Fruit fly (Drosophila melanogaster) whole organism, embryonic: ENCODE measurements around the gene ND-39.

Experiments
- Awh ChIP-seq: fragments of 200-800 bp; sonication (Bioruptor generic); IDR thresholded peaks from 2 replicates; pipeline ENCODE4, ENCODE4 v1.3.6; 2022; ENCODE audit warnings: missing biosample characterization, missing genetic modification characterization
- CG11085 ChIP-seq: fragments of 200-800 bp; sonication (Bioruptor generic); IDR thresholded peaks from 2 replicates; pipeline ENCODE4 v1.3.6; 2022; ENCODE audit warnings: missing biosample characterization, missing genetic modification characterization
- CG11560 ChIP-seq: fragments of 200-800 bp; sonication (Bioruptor generic); IDR thresholded peaks from 3 replicates; pipeline ENCODE4 v1.3.6; 2022; ENCODE audit warnings: missing biosample characterization, missing genetic modification characterization
- CG12219 ChIP-seq: fragments of 200-800 bp; sonication (Bioruptor generic); optimal IDR thresholded peaks from 3 replicates; lab custom pipeline; 2018; ENCODE audit warnings: missing biosample characterization, mild to moderate bottlenecking, missing genetic modification characterization
- CG12236 ChIP-seq: fragments of 200-800 bp; sonication (Bioruptor generic); optimal IDR thresholded peaks from 2 replicates; lab custom pipeline; 2016; ENCODE audit warnings: missing biosample characterization, missing genetic modification characterization
- CG13775 ChIP-seq: fragments of 200-800 bp; sonication (Bioruptor generic); optimal IDR thresholded peaks from 3 replicates; lab custom pipeline; 2017; ENCODE audit warnings: missing biosample characterization, mild to moderate bottlenecking, missing genetic modification characterization
- CG14014 ChIP-seq: fragments of 200-800 bp; sonication (Bioruptor generic); IDR thresholded peaks from 2 replicates; pipeline ENCODE4 v1.3.6; 2022; ENCODE audit warnings: missing biosample characterization, missing genetic modification characterization
- CG14441 ChIP-seq: fragments of 200-800 bp; sonication (Bioruptor generic); IDR thresholded peaks from 2 replicates; pipeline ENCODE4 v1.3.6; 2022; ENCODE audit warnings: missing biosample characterization, missing genetic modification characterization
- CG15696 ChIP-seq: fragments of 200-800 bp; sonication (Bioruptor generic); optimal IDR thresholded peaks from 2 replicates; lab custom pipeline; 2019; ENCODE audit warnings: missing biosample characterization, mild to moderate bottlenecking, missing genetic modification characterization, moderate library complexity
- CG16813 ChIP-seq: fragments of 200-800 bp; sonication (Bioruptor generic); IDR thresholded peaks from 3 replicates; pipeline ENCODE4 v1.3.6; 2022; ENCODE audit warnings: missing biosample characterization, missing genetic modification characterization; ENCODE audit not compliant: partially characterized antibody
- CG17361 ChIP-seq: fragments of 200-800 bp; sonication (Bioruptor generic); IDR thresholded peaks from 3 replicates; pipeline ENCODE4 v1.3.6; 2022; ENCODE audit warnings: missing biosample characterization, missing genetic modification characterization
- CG17385 ChIP-seq: fragments of 200-800 bp; sonication (Bioruptor generic); optimal IDR thresholded peaks from 3 replicates; lab custom pipeline; 2018; ENCODE audit warnings: missing biosample characterization, mild to moderate bottlenecking, missing genetic modification characterization
- CG1832 ChIP-seq: fragments of 200-800 bp; sonication (Bioruptor generic); optimal IDR thresholded peaks from 2 replicates; lab custom pipeline; 2017; ENCODE audit warnings: missing biosample characterization, mild to moderate bottlenecking, missing genetic modification characterization, inconsistent platforms
- CG2116 ChIP-seq: fragments of 200-800 bp; sonication (Bioruptor generic); optimal IDR thresholded peaks from 3 replicates; lab custom pipeline; 2018; ENCODE audit warnings: missing biosample characterization, mild to moderate bottlenecking, missing genetic modification characterization
- CG2199 ChIP-seq: fragments of 200-800 bp; sonication (Bioruptor generic); IDR thresholded peaks from 3 replicates; pipeline ENCODE4 v1.3.6; 2022; ENCODE audit warnings: missing biosample characterization, missing genetic modification characterization
- CG2875 ChIP-seq: fragments of 200-800 bp; sonication (Bioruptor generic); optimal IDR thresholded peaks from 2 replicates; lab custom pipeline; 2017; ENCODE audit warnings: missing biosample characterization, mild to moderate bottlenecking, missing genetic modification characterization, missing genetic modification reagents
- CG2889 ChIP-seq: fragments of 200-800 bp; sonication (Bioruptor generic); IDR thresholded peaks from 3 replicates; pipeline ENCODE4 v1.3.6; 2022; ENCODE audit warnings: missing biosample characterization, missing genetic modification characterization
- CG31365 ChIP-seq: fragments of 200-800 bp; sonication (Bioruptor generic); optimal IDR thresholded peaks from 2 replicates; lab custom pipeline; 2018; ENCODE audit warnings: missing biosample characterization, mild to moderate bottlenecking, missing genetic modification characterization
- CG32532 ChIP-seq: fragments of 200-800 bp; sonication (Bioruptor generic); IDR thresholded peaks from 2 replicates; pipeline ENCODE4 v1.3.6; 2022; ENCODE audit warnings: missing biosample characterization, missing genetic modification characterization
- CG32767 ChIP-seq: fragments of 200-800 bp; sonication (Bioruptor generic); IDR thresholded peaks from 2 replicates; pipeline ENCODE4 v1.3.6; 2022; ENCODE audit warnings: missing biosample characterization, missing genetic modification characterization
- CG34422 ChIP-seq: fragments of 200-800 bp; sonication (Bioruptor generic); IDR thresholded peaks from 3 replicates; pipeline ENCODE4 v1.3.6; 2022; ENCODE audit warnings: missing biosample characterization, missing genetic modification characterization
- CG3726 ChIP-seq: fragments of 200-800 bp; sonication (Bioruptor generic); IDR thresholded peaks from 3 replicates; pipeline ENCODE4, ENCODE4 v1.3.6; 2022; ENCODE audit warnings: missing biosample characterization, missing genetic modification characterization
- CG4617 ChIP-seq: fragments of 200-800 bp; sonication (Bioruptor generic); optimal IDR thresholded peaks from 3 replicates; lab custom pipeline; 2016; ENCODE audit warnings: missing biosample characterization, missing genetic modification characterization, borderline replicate concordance
- CG6765 ChIP-seq: fragments of 200-800 bp; sonication (Bioruptor generic); optimal IDR thresholded peaks from 3 replicates; lab custom pipeline; 2017; ENCODE audit warnings: missing biosample characterization, mild to moderate bottlenecking, missing genetic modification characterization
- CG7987 ChIP-seq: fragments of 200-800 bp; sonication (Bioruptor generic); optimal IDR thresholded peaks from 2 replicates; lab custom pipeline; 2018; ENCODE audit warnings: missing biosample characterization, mild to moderate bottlenecking, missing genetic modification characterization, moderate library complexity
- CG8765 ChIP-seq: fragments of 200-800 bp; sonication (Bioruptor generic); IDR thresholded peaks from 2 replicates; pipeline ENCODE4 v1.3.6; 2022; ENCODE audit warnings: missing biosample characterization, missing genetic modification characterization
- CG9609 ChIP-seq: fragments of 200-800 bp; sonication (Bioruptor generic); optimal IDR thresholded peaks from 3 replicates; lab custom pipeline; 2016; ENCODE audit warnings: missing biosample characterization, missing genetic modification characterization
- GATAe ChIP-seq: fragments of 200-800 bp; sonication (Bioruptor generic); conservative IDR thresholded peaks from 2 replicates; pipeline ENCODE4 v1.3.6; 2022; ENCODE audit warnings: missing biosample characterization, missing genetic modification characterization
- Hmr ChIP-seq: fragments of 200-800 bp; sonication (Bioruptor generic); optimal IDR thresholded peaks from 3 replicates; lab custom pipeline; 2017; ENCODE audit warnings: mild to moderate bottlenecking, missing biosample characterization, missing genetic modification reagents, missing genetic modification characterization
- Kr ChIP-seq: fragments of 200-800 bp; sonication (Bioruptor generic); optimal IDR thresholded peaks from 2 replicates; lab custom pipeline; 2017; ENCODE audit warnings: missing biosample characterization, mild to moderate bottlenecking, missing genetic modification characterization
- Med ChIP-seq: fragments of 200-800 bp; sonication (Bioruptor generic); peaks from one replicate; lab custom pipeline; 2016; ENCODE audit warnings: missing biosample characterization, missing genetic modification characterization, mild to moderate bottlenecking, inconsistent platforms, moderate library complexity
- Stat92E ChIP-seq, 3 experiments: fragments of >200 bp in 2 of 3; fragments of 200-800 bp in 1 of 3; sonication (Bioruptor generic) in 1 of 3; optimal IDR thresholded peaks; 2 replicates each; lab custom pipeline; 2017 to 2019; ENCODE audit warnings: missing biosample characterization in 3 of 3, missing genetic modification characterization in 3 of 3, mild to moderate bottlenecking in 1 of 3, moderate library complexity in 1 of 3
- YL-1 ChIP-seq: fragments of 200-800 bp; sonication (Bioruptor generic); optimal IDR thresholded peaks from 3 replicates; lab custom pipeline; 2017; ENCODE audit warnings: missing biosample characterization, mild to moderate bottlenecking, missing genetic modification characterization
- amos ChIP-seq: fragments of 200-800 bp; sonication (Bioruptor generic); IDR thresholded peaks from 2 replicates; pipeline ENCODE4 v1.3.6; 2022; ENCODE audit warnings: missing biosample characterization, missing genetic modification characterization; ENCODE audit not compliant: partially characterized antibody
- az2 ChIP-seq: fragments of 200-800 bp; sonication (Bioruptor generic); optimal IDR thresholded peaks from 3 replicates; lab custom pipeline; 2016; ENCODE audit warnings: missing biosample characterization, missing genetic modification characterization
- crol ChIP-seq: fragments of 200-800 bp; sonication (Bioruptor generic); IDR thresholded peaks from 2 replicates; pipeline ENCODE4 v1.3.6; 2022; ENCODE audit warnings: missing biosample characterization, missing genetic modification characterization
- cwo ChIP-seq: fragments of 200-800 bp; sonication (Bioruptor generic); optimal IDR thresholded peaks from 3 replicates; lab custom pipeline; 2017; ENCODE audit warnings: missing biosample characterization, missing genetic modification characterization, mild to moderate bottlenecking, moderate library complexity, missing genetic modification reagents
- ftz-f1 ChIP-seq: fragments of 200-800 bp; sonication (Bioruptor generic); optimal IDR thresholded peaks from 2 replicates; lab custom pipeline; 2016; ENCODE audit warnings: missing biosample characterization, missing genetic modification characterization
- grn ChIP-seq: fragments of 200-800 bp; sonication (Bioruptor generic); optimal IDR thresholded peaks from 3 replicates; lab custom pipeline; 2017; ENCODE audit warnings: missing biosample characterization, missing genetic modification characterization
- jing ChIP-seq: fragments of 200-800 bp; sonication (Bioruptor generic); optimal IDR thresholded peaks from 2 replicates; lab custom pipeline; 2018; ENCODE audit warnings: missing biosample characterization, mild to moderate bottlenecking, missing genetic modification characterization
- kah ChIP-seq: fragments of 200-800 bp; sonication (Bioruptor generic); optimal IDR thresholded peaks from 2 replicates; lab custom pipeline; 2018; ENCODE audit warnings: missing biosample characterization, mild to moderate bottlenecking, missing genetic modification characterization
- mam ChIP-seq: fragments of 200-800 bp; sonication (Bioruptor generic); optimal IDR thresholded peaks from 3 replicates; lab custom pipeline; 2016; ENCODE audit warnings: missing biosample characterization, missing genetic modification characterization
- mld ChIP-seq: fragments of 200-800 bp; sonication (Bioruptor generic); IDR thresholded peaks from 3 replicates; pipeline ENCODE4 v1.3.6; 2022; ENCODE audit warnings: missing biosample characterization, missing genetic modification characterization; ENCODE audit not compliant: partially characterized antibody
- rib ChIP-seq: fragments of 200-800 bp; sonication (Bioruptor generic); IDR thresholded peaks from 2 replicates; pipeline ENCODE4 v1.3.6; 2022; ENCODE audit warnings: missing biosample characterization, missing genetic modification characterization
- unpg ChIP-seq: fragments of 200-800 bp; sonication (Bioruptor generic); optimal IDR thresholded peaks from 3 replicates; lab custom pipeline; 2018; ENCODE audit warnings: missing biosample characterization, mild to moderate bottlenecking, missing genetic modification characterization, moderate library complexity
- vnd ChIP-seq: fragments of 200-800 bp; sonication (Bioruptor generic); IDR thresholded peaks from 3 replicates; pipeline ENCODE4 v1.3.6; 2022; ENCODE audit warnings: missing biosample characterization, missing genetic modification characterization; ENCODE audit not compliant: partially characterized antibody
- zen ChIP-seq: fragments of 200-800 bp; sonication (Bioruptor generic); optimal IDR thresholded peaks from 3 replicates; lab custom pipeline; 2018; ENCODE audit warnings: missing biosample characterization, mild to moderate bottlenecking, missing genetic modification characterization, moderate library complexity
- zf30C ChIP-seq: fragments of 200-800 bp; sonication (Bioruptor generic); optimal IDR thresholded peaks from 3 replicates; lab custom pipeline; 2018; ENCODE audit warnings: missing biosample characterization, mild to moderate bottlenecking, missing genetic modification characterization
- zfh1 ChIP-seq: fragments of 200-800 bp; sonication (Bioruptor generic); IDR thresholded peaks from 3 replicates; pipeline ENCODE4 v1.3.6; 2022; ENCODE audit warnings: missing biosample characterization, missing genetic modification characterization

The ND-39 gene

DNA sequence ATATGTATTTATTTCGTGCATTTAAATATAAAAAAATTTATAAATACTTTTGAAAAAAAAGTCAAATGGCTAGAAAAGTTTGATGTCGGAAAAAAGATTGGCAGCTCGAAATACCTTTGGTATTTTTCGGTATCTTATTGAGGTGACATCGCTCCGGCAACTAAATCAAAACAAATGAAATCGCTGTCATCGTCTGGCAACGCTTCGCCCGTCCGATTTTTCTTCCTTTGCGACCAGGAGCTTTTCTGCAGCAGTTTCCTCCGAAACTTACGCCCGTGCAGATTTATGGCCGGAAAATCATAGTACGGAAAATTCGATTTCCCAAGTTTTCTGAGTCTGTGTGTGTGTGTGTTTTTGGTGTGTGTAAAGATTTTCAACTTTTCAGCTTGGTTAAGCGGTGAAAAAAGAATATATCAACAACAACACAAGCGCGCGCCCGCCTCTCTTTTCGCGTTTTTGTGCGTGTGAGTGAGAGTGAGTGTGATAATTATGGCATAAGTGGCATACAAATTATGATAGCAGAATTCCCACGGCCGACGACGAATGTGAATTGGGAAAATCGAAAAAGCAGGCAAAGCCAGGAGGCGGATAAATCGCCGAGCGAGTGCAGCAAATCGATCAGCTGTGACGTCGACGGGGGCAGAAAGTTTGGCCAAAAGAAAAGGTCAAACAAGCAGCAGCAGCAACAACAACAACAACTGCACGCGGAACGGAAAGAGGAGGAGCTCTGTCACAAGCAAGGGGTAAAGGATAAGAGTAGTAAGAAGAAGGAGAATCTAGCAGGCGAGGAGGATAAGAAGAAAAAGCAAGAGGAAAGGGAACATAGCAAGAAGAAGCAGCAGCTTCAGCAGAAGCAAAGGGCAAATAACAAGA lies 5.5 kb downstream of the ND-39 start, which contains the start of gene CG32425 (continued):
- TF ChIP-seq jing, result no peak
- TF ChIP-seq Kr (GFP tag; lab: Kevin White, UChicago), result no peak
- TF ChIP-seq CG13775, result no peak
- peak; percentile 51 for TF ChIP-seq YL-1 (GFP tag; lab: Kevin White, UChicago)
- no peak for TF ChIP-seq zfh1 (GFP tag; lab: Robert Waterston, UW)
- no peak for TF ChIP-seq CG2875 (GFP tag; lab: Kevin White, UChicago)
- TF ChIP-seq rib (GFP tag; lab: Robert Waterston, UW), result no peak
- no peak for TF ChIP-seq vnd (GFP tag; lab: Robert Waterston, UW)
- TF ChIP-seq CG11560 (tag; lab: Robert Waterston, UW), result no peak
- no peak for TF ChIP-seq CG11085 (GFP tag; lab: Robert Waterston, UW)
- TF ChIP-seq CG15696 (tag; lab: Kevin White, UChicago), result no peak
- no peak for TF ChIP-seq Stat92E (GFP tag; optimal IDR thresholded peaks at IDR 0.05; lab: Kevin White, UChicago)
- TF ChIP-seq Awh (GFP tag; lab: Robert Waterston, UW), result no peak
- TF ChIP-seq az2 (GFP tag; lab: Kevin White, UChicago), result peak; percentile 11
- TF ChIP-seq grn (GFP tag; lab: Kevin White, UChicago), result no peak
- no peak for TF ChIP-seq CG3726 (GFP tag; lab: Robert Waterston, UW)
- TF ChIP-seq CG2199 (GFP tag; lab: Robert Waterston, UW), result no peak
- no peak for TF ChIP-seq kah (GFP tag; lab: Kevin White, UChicago)
- no peak for TF ChIP-seq zf30C
- TF ChIP-seq crol (GFP tag; lab: Robert Waterston, UW), result no peak
- TF ChIP-seq CG9609 (GFP tag; lab: Kevin White, UChicago), result no peak
- 0 out of 3 replicates have a peak, but pooled peaks have one; percentile 21 for TF ChIP-seq CG17361
- peak; percentile 41 for TF ChIP-seq Med (GFP tag; lab: Kevin White, UChicago)
- TF ChIP-seq cwo, result no peak
- TF ChIP-seq CG2116, result peak; percentile 44
- TF ChIP-seq CG12236 (GFP tag; lab: Kevin White, UChicago), result no peak
- no peak for TF ChIP-seq GATAe (GFP tag; lab: Robert Waterston, UW)
- TF ChIP-seq zen (tag; lab: Kevin White, UChicago), result no peak
- TF ChIP-seq CG8765 (GFP tag; lab: Robert Waterston, UW), result no peak
- no peak for TF ChIP-seq CG14441
- no peak for TF ChIP-seq amos (GFP tag; lab: Robert Waterston, UW)
- TF ChIP-seq CG1832, result no peak
- TF ChIP-seq CG34422 (GFP tag; lab: Robert Waterston, UW), result peak; percentile 55; the same call in 2 of the 3 replicates
- no peak for TF ChIP-seq CG4617 (GFP tag; lab: Kevin White, UChicago)
- no peak for TF ChIP-seq CG32767 (GFP tag; lab: Robert Waterston, UW)
- no peak for TF ChIP-seq unpg (GFP tag; lab: Kevin White, UChicago)
- TF ChIP-seq Hmr, result peak; percentile 25
- no peak for TF ChIP-seq ftz-f1 (GFP tag; lab: Kevin White, UChicago)
- TF ChIP-seq CG14014 (GFP tag; lab: Robert Waterston, UW), result no peak
- no peak for TF ChIP-seq mam (GFP tag; lab: Kevin White, UChicago)
- no peak for TF ChIP-seq CG2889 (GFP tag; lab: Robert Waterston, UW)
- no peak for TF ChIP-seq CG32532 (GFP tag; lab: Robert Waterston, UW)
- TF ChIP-seq CG31365 (tag; lab: Kevin White, UChicago), result no peak
- no peak for TF ChIP-seq CG7987
- no peak for TF ChIP-seq CG12219
- peak; percentile 75 for TF ChIP-seq CG17385 (GFP tag; lab: Kevin White, UChicago)
- no peak for TF ChIP-seq CG6765 (GFP tag; lab: Kevin White, UChicago)
- TF ChIP-seq mld (GFP tag; lab: Robert Waterston, UW), result no peak
- no peak for TF ChIP-seq CG16813 (GFP tag; lab: Robert Waterston, UW)
